Worm (Caenorhabditis elegans) whole organism, L3 larva: ENCODE measurements around the gene srx-86.
A peak's percentile ranks its signal among the peaks of the same experiment; 100 is the strongest.

Source experiments
- ama-1 ChIP-seq: fragments of 150-350 bp; optimal IDR thresholded peaks from 2 replicates; lab custom pipeline; 2018
- ceh-82 ChIP-seq: fragments of 150-350 bp; optimal IDR thresholded peaks from 2 replicates; lab custom pipeline; 2014; ENCODE audit warnings: missing biosample characterization, missing genetic modification characterization
- hmg-11 ChIP-seq: sonication (generic microtip); optimal IDR thresholded peaks from 2 replicates; lab custom pipeline; 2016; ENCODE audit warnings: missing genetic modification characterization, missing compliant biosample characterization
- jun-1 ChIP-seq: fragments of 150-350 bp; optimal IDR thresholded peaks from 2 replicates; lab custom pipeline; 2014; ENCODE audit warnings: missing biosample characterization, missing genetic modification reagents, missing genetic modification characterization
- lin-39 ChIP-seq: fragments of 150-350 bp; optimal IDR thresholded peaks from 2 replicates; lab custom pipeline; 2018; ENCODE audit warnings: missing biosample characterization, missing genetic modification reagents, missing genetic modification characterization
- mdl-1 ChIP-seq: fragments of 150-350 bp; optimal IDR thresholded peaks from 2 replicates; lab custom pipeline; 2014; ENCODE audit warnings: missing biosample characterization, missing genetic modification characterization
- nhr-12 ChIP-seq: fragments of 150-350 bp; optimal IDR thresholded peaks from 2 replicates; lab custom pipeline; 2014; ENCODE audit warnings: missing biosample characterization, missing genetic modification characterization
- pha-4 ChIP-seq: fragments of 150-350 bp; optimal IDR thresholded peaks from 2 replicates; lab custom pipeline; 2014; ENCODE audit warnings: missing biosample characterization, missing genetic modification reagents, missing genetic modification characterization
- pqm-1 ChIP-seq: fragments of 150-350 bp; optimal IDR thresholded peaks from 2 replicates; lab custom pipeline; 2017; ENCODE audit warnings: missing biosample characterization, missing genetic modification characterization, inconsistent platforms
- skn-1 ChIP-seq: fragments of 150-350 bp; optimal IDR thresholded peaks from 2 replicates; lab custom pipeline; 2014; ENCODE audit warnings: missing biosample characterization, missing genetic modification characterization
- snpc-4 ChIP-seq: fragments of 150-350 bp; optimal IDR thresholded peaks from 2 replicates; lab custom pipeline; 2014; ENCODE audit warnings: missing biosample characterization, missing genetic modification characterization
- tbx-2 ChIP-seq: sonication (generic microtip); optimal IDR thresholded peaks from 2 replicates; lab custom pipeline; 2016; ENCODE audit warnings: mild to moderate bottlenecking, missing genetic modification characterization, missing compliant biosample characterization

- TF ChIP-seq ama-1 (lab: Kevin White, UChicago) (no peak), pqm-1 (tag; lab: Kevin White, UChicago) (no peak), skn-1 (tag; lab: Kevin White, UChicago) (no peak), jun-1 (tag; lab: Kevin White, UChicago) (no peak), nhr-12 (tag; lab: Kevin White, UChicago) (no peak), ceh-82 (tag; lab: Kevin White, UChicago) (no peak), snpc-4 (tag; lab: Kevin White, UChicago) (no peak), mdl-1 (tag; lab: Kevin White, UChicago) (no peak), pha-4 (tag; lab: Kevin White, UChicago) (peak; percentile 74), lin-39 (no peak), tbx-2 (tag; lab: Kevin White, UChicago) (no peak), hmg-11 (no peak)
These were observed 43.7 kb downstream of the srx-86 start, which contains the start of gene idpp-16 for ce11 chrV:11606424-11606823.
